Worm (Caenorhabditis elegans): ENCODE measurements around the gene ttr-18.
"Not testable (repeated sequence)": the region's sequence is repeated elsewhere in the genome, so short reads cannot be mapped to it uniquely, and the experiment has no call there.

Gene ttr-18

ce11 chrII:11534429-11535099, 48.0 kb upstream of the ttr-18 start, which contains the start of gene Y62F5A.12 (continued):
- TF ChIP-seq F37B4.10 (GFP tag; IDR thresholded peaks at IDR 0.05) (peak; percentile 95), ccch-3 (GFP tag; optimal IDR thresholded peaks at IDR 0.05) (peak; percentile 31), mcd-1 (GFP tag; IDR thresholded peaks at IDR 0.05) (peak; percentile 99), F39B2.1 (GFP tag; IDR thresholded peaks at IDR 0.05) (peak; percentile 34; the same call in 1 of the 2 replicates), nhr-80 (tag; optimal IDR thresholded peaks at IDR 0.05) (peak; percentile 61), lin-26 (GFP tag; IDR thresholded peaks at IDR 0.05) (peak; percentile 90), tlf-1 (GFP tag; optimal IDR thresholded peaks at IDR 0.05) (peak; percentile 68), ceh-91 (GFP tag; IDR thresholded peaks at IDR 0.05) (peak; percentile 97), atf-7 (tag; optimal IDR thresholded peaks at IDR 0.05) (peak; percentile 38), C17E4.6 (GFP tag; IDR thresholded peaks at IDR 0.05) (peak; percentile 67), aptf-2 (GFP tag; conservative IDR thresholded peaks at IDR 0.05) (peak; percentile 96), hrde-1 (tag; optimal IDR thresholded peaks at IDR 0.05; ENCODE audit: borderline replicate concordance) (peak; percentile 1), xnd-1 (tag; optimal IDR thresholded peaks at IDR 0.05) (peak; percentile 53), dox-1 (GFP tag; IDR thresholded peaks at IDR 0.05) (peak; percentile 98), hmg-1.2 (GFP tag; IDR thresholded peaks at IDR 0.05) (peak; percentile 81), attf-6 (GFP tag; IDR thresholded peaks at IDR 0.05) (peak; percentile 74), lin-40 (tag; optimal IDR thresholded peaks at IDR 0.05) (peak; percentile 83), egl-18 (GFP tag; IDR thresholded peaks at IDR 0.05) (peak; percentile 86), lir-1 (GFP tag; conservative IDR thresholded peaks at IDR 0.05) (peak; percentile 92), ZK185.1 (tag; optimal IDR thresholded peaks at IDR 0.05; ENCODE audit: poor library complexity, severe bottlenecking) (peak; percentile 71), ztf-25 (GFP tag; IDR thresholded peaks at IDR 0.05) (peak; percentile 99), tbp1 (GFP tag; optimal IDR thresholded peaks at IDR 0.05) (peak; percentile 71), zim-3 (tag; optimal IDR thresholded peaks at IDR 0.05) (peak; percentile 66), let-526 (GFP tag; IDR thresholded peaks at IDR 0.05) (peak; percentile 99), Y67H2A.10 (GFP tag; conservative IDR thresholded peaks at IDR 0.05) (peak; percentile 93), B0019.2 (GFP tag; conservative IDR thresholded peaks at IDR 0.05) (peak; percentile 86), B0035.1 (tag; optimal IDR thresholded peaks at IDR 0.05) (peak; percentile 35), bed-2 (GFP tag; IDR thresholded peaks at IDR 0.05) (peak; percentile 98), ceh-27 (GFP tag; optimal IDR thresholded peaks at IDR 0.05) (peak; percentile 93), F49E8.2 (tag; optimal IDR thresholded peaks at IDR 0.05; ENCODE audit: insufficient read depth) (peak; percentile 55), F52B5.7 (tag; optimal IDR thresholded peaks at IDR 0.05) (peak; percentile 65), K12H6.12 (tag; optimal IDR thresholded peaks at IDR 0.05) (peak; percentile 87), ekl-4 (GFP tag; IDR thresholded peaks at IDR 0.05) (peak; percentile 94), K11D2.4 (GFP tag; IDR thresholded peaks at IDR 0.05) (peak; percentile 95), snpc-4 (tag; optimal IDR thresholded peaks at IDR 0.05) (peak in 3 of 4 experiments; percentile 43 to 70 (median 65)), madf-6 (GFP tag; IDR thresholded peaks at IDR 0.05) (peak; percentile 96), ceh-58 (GFP tag; IDR thresholded peaks at IDR 0.05) (peak; percentile 94; the same call in 1 of the 2 replicates), cebp-1 (GFP tag; IDR thresholded peaks at IDR 0.05) (peak; percentile 89), cebp-1 (tag; optimal IDR thresholded peaks at IDR 0.05) (peak; percentile 83), lsl-1 (GFP tag; optimal IDR thresholded peaks at IDR 0.05) (peak; percentile 78), hsf-1 (GFP tag; IDR thresholded peaks at IDR 0.05) (peak; percentile 91), B0261.1 (tag; optimal IDR thresholded peaks at IDR 0.05) (peak; percentile 20), nhr-90 (tag; optimal IDR thresholded peaks at IDR 0.05) (peak; percentile 14), F22D6.2 (tag; optimal IDR thresholded peaks at IDR 0.05) (peak; percentile 54), C06A6.2 (GFP tag; conservative IDR thresholded peaks at IDR 0.05) (peak; percentile 82), gei-17 (GFP tag; optimal IDR thresholded peaks at IDR 0.05) (peak; percentile 1)
- not testable (repeated sequence) for TF ChIP-seq snpc-4 (GFP tag; optimal IDR thresholded peaks at IDR 0.05)

Data from whole organism, young adult.